Fruit fly (Drosophila melanogaster): ENCODE measurements around the gene CG7950.

dm6 chr3R:30059944-30060343 is 3.3 kb downstream of the CG7950 start:
- no peak for TF ChIP-seq luna (GFP tag; optimal IDR thresholded peaks at IDR 0.05)
- TF ChIP-seq CG12236 (GFP tag; optimal IDR thresholded peaks at IDR 0.05): no peak
- TF ChIP-seq CG17829 (tag; optimal IDR thresholded peaks at IDR 0.05): no peak
- no peak for TF ChIP-seq Xrp1 (GFP tag; IDR thresholded peaks at IDR 0.05)
- no peak for TF ChIP-seq Six4 (GFP tag; optimal IDR thresholded peaks at IDR 0.05)
- no peak for TF ChIP-seq Elba2 (GFP tag; optimal IDR thresholded peaks at IDR 0.05)
- no peak for TF ChIP-seq CG8089 (GFP tag; optimal IDR thresholded peaks at IDR 0.05)
